Worm (Caenorhabditis elegans) whole organism, L3 larva: Measurements from ENCODE around the gene K09B11.5.

Experiments used
- R02D3.7 ChIP-seq: fragments of 150-350 bp; optimal IDR thresholded peaks from 2 replicates; lab custom pipeline; 2014; ENCODE audit warnings: missing biosample characterization, missing genetic modification characterization
- ZK546.5 ChIP-seq: sonication (generic microtip); optimal IDR thresholded peaks from 2 replicates; lab custom pipeline; 2017; ENCODE audit warnings: missing biosample characterization, missing genetic modification characterization
- ama-1 ChIP-seq: fragments of 150-350 bp; optimal IDR thresholded peaks from 2 replicates; lab custom pipeline; 2018
- fkh-10 ChIP-seq: sonication (generic microtip); optimal IDR thresholded peaks from 2 replicates; lab custom pipeline; 2017; ENCODE audit warnings: missing biosample characterization, missing genetic modification reagents, missing genetic modification characterization
- nfya-1 ChIP-seq: sonication (generic microtip); optimal IDR thresholded peaks from 2 replicates; lab custom pipeline; 2017; ENCODE audit warnings: missing genetic modification characterization, mild to moderate bottlenecking, missing compliant biosample characterization, antibody characterized with exemption, moderate library complexity; ENCODE audit not compliant: insufficient read depth
- nhr-12 ChIP-seq: fragments of 150-350 bp; optimal IDR thresholded peaks from 2 replicates; lab custom pipeline; 2014; ENCODE audit warnings: missing biosample characterization, missing genetic modification characterization
- nhr-28 ChIP-seq: fragments of 150-350 bp; optimal IDR thresholded peaks from 2 replicates; lab custom pipeline; 2014; ENCODE audit warnings: missing biosample characterization, missing genetic modification characterization
- nhr-76 ChIP-seq: fragments of 150-350 bp; sonication (generic microtip); optimal IDR thresholded peaks from 5 replicates; lab custom pipeline; 2014; ENCODE audit warnings: missing biosample characterization, missing genetic modification characterization
- nhr-77 ChIP-seq: fragments of 150-350 bp; optimal IDR thresholded peaks from 2 replicates; lab custom pipeline; 2014; ENCODE audit warnings: missing biosample characterization, missing genetic modification characterization
- unc-62 ChIP-seq: fragments of 150-350 bp; sonication (generic microtip); optimal IDR thresholded peaks from 4 replicates; lab custom pipeline; 2014; ENCODE audit warnings: missing biosample characterization, missing genetic modification reagents, missing genetic modification characterization

- TF ChIP-seq ZK546.5 = no peak
- no peak for TF ChIP-seq ama-1
- no peak for TF ChIP-seq nhr-28 (tag; lab: Kevin White, UChicago)
- no peak for TF ChIP-seq nfya-1 (tag; lab: Kevin White, UChicago)
- no peak for TF ChIP-seq nhr-76 (tag; lab: Kevin White, UChicago)
- TF ChIP-seq nhr-77 = no peak
- TF ChIP-seq unc-62 = no peak
- no peak for TF ChIP-seq fkh-10 (GFP tag; lab: Kevin White, UChicago)
- TF ChIP-seq nhr-12 (tag; lab: Kevin White, UChicago) = no peak
- TF ChIP-seq R02D3.7 = no peak
Measured at ce11 chrIV:13474132-13474531, 40.3 kb upstream of the K09B11.5 start, which contains the start of gene Y38H8A.2.
